Worm (Caenorhabditis elegans) whole organism, mixed stage, embryonic: ENCODE measurements around the gene K08D9.10.

Source experiments
- M03D4.4 ChIP-seq: sonication (generic microtip); optimal IDR thresholded peaks from 2 replicates; lab custom pipeline; 2017; ENCODE audit warnings: mild to moderate bottlenecking, missing genetic modification characterization, missing compliant biosample characterization
- bed-3 ChIP-seq: fragments of 200-800 bp; sonication (Bioruptor generic); optimal IDR thresholded peaks from 3 replicates; lab custom pipeline; 2018; ENCODE audit warnings: mild to moderate bottlenecking, missing genetic modification characterization, moderate library complexity, missing compliant biosample characterization
- blmp-1 ChIP-seq: fragments of 150-350 bp; optimal IDR thresholded peaks from 2 replicates; lab custom pipeline; 2014; ENCODE audit warnings: missing biosample characterization, missing genetic modification characterization
- ceh-39 ChIP-seq: fragments of 150-350 bp; optimal IDR thresholded peaks from 2 replicates; lab custom pipeline; 2014; ENCODE audit warnings: missing biosample characterization, missing genetic modification characterization
- ceh-43 ChIP-seq: fragments of 200-800 bp; sonication (Bioruptor generic); optimal IDR thresholded peaks from 2 replicates; lab custom pipeline; 2018; ENCODE audit warnings: mild to moderate bottlenecking, missing genetic modification characterization, moderate library complexity, missing compliant biosample characterization
- ceh-83 ChIP-seq: fragments of 200-800 bp; sonication (Bioruptor generic); optimal IDR thresholded peaks from 2 replicates; lab custom pipeline; 2018; ENCODE audit warnings: mild to moderate bottlenecking, missing genetic modification characterization, missing compliant biosample characterization
- ces-1 ChIP-seq: fragments of 150-350 bp; optimal IDR thresholded peaks from 2 replicates; lab custom pipeline; 2014; ENCODE audit warnings: missing biosample characterization, missing genetic modification reagents, missing genetic modification characterization
- cnd-1 ChIP-seq: fragments of 200-800 bp; sonication (Bioruptor generic); optimal IDR thresholded peaks from 2 replicates; lab custom pipeline; 2018; ENCODE audit warnings: mild to moderate bottlenecking, missing genetic modification characterization, missing compliant biosample characterization
- drap-1 ChIP-seq: fragments of 200-800 bp; sonication (Bioruptor generic); optimal IDR thresholded peaks from 3 replicates; lab custom pipeline; 2018; ENCODE audit warnings: mild to moderate bottlenecking, missing genetic modification characterization, missing compliant biosample characterization
- elt-1 ChIP-seq: sonication (generic microtip); optimal IDR thresholded peaks from 2 replicates; lab custom pipeline; 2017; ENCODE audit warnings: missing genetic modification characterization, mild to moderate bottlenecking, missing compliant biosample characterization, antibody characterized with exemption, moderate library complexity, borderline replicate concordance; ENCODE audit not compliant: insufficient read depth
- flh-1 ChIP-seq: fragments of 200-800 bp; sonication (Bioruptor generic); optimal IDR thresholded peaks from 2 replicates; lab custom pipeline; 2018; ENCODE audit warnings: mild to moderate bottlenecking, missing genetic modification characterization, moderate library complexity, missing compliant biosample characterization
- ham-2 ChIP-seq: fragments of 200-800 bp; sonication (Bioruptor generic); optimal IDR thresholded peaks from 2 replicates; lab custom pipeline; 2018; ENCODE audit warnings: mild to moderate bottlenecking, missing genetic modification characterization, missing compliant biosample characterization
- hlh-1 ChIP-seq: fragments of 150-350 bp; optimal IDR thresholded peaks from 2 replicates; lab custom pipeline; 2014; ENCODE audit warnings: missing biosample characterization, missing genetic modification reagents, missing genetic modification characterization
- lin-13 ChIP-seq: fragments of 150-350 bp; optimal IDR thresholded peaks from 2 replicates; lab custom pipeline; 2014; ENCODE audit warnings: missing biosample characterization, missing genetic modification characterization
- lsy-2 ChIP-seq: fragments of 150-350 bp; optimal IDR thresholded peaks from 2 replicates; lab custom pipeline; 2014; ENCODE audit warnings: missing biosample characterization, missing genetic modification characterization
- mab-5 ChIP-seq: fragments of 150-350 bp; optimal IDR thresholded peaks from 2 replicates; lab custom pipeline; 2014; ENCODE audit warnings: missing biosample characterization, missing genetic modification characterization
- mep-1 ChIP-seq: fragments of 150-350 bp; optimal IDR thresholded peaks from 2 replicates; lab custom pipeline; 2017; ENCODE audit warnings: missing biosample characterization, missing genetic modification reagents, missing genetic modification characterization, inconsistent platforms
- mls-2 ChIP-seq: sonication (generic microtip); optimal IDR thresholded peaks from 2 replicates; lab custom pipeline; 2016; ENCODE audit warnings: mild to moderate bottlenecking, missing genetic modification characterization, moderate library complexity, missing compliant biosample characterization
- nhr-2 ChIP-seq: fragments of 150-350 bp; optimal IDR thresholded peaks from 2 replicates; lab custom pipeline; 2014; ENCODE audit warnings: missing biosample characterization, missing genetic modification characterization
- nhr-237 ChIP-seq: fragments of 150-350 bp; optimal IDR thresholded peaks from 2 replicates; lab custom pipeline; 2014; ENCODE audit warnings: missing biosample characterization, missing genetic modification characterization
- nhr-28 ChIP-seq: fragments of 150-350 bp; optimal IDR thresholded peaks from 2 replicates; lab custom pipeline; 2014; ENCODE audit warnings: missing biosample characterization, missing genetic modification characterization
- pha-4 ChIP-seq: fragments of 150-350 bp; optimal IDR thresholded peaks from 2 replicates; lab custom pipeline; 2018; ENCODE audit warnings: missing biosample characterization, missing genetic modification reagents, missing genetic modification characterization
- sem-2 ChIP-seq: fragments of 200-800 bp; sonication (Bioruptor generic); optimal IDR thresholded peaks from 2 replicates; lab custom pipeline; 2018; ENCODE audit warnings: mild to moderate bottlenecking, missing genetic modification characterization, missing compliant biosample characterization
- snpc-4 ChIP-seq: fragments of 150-350 bp; optimal IDR thresholded peaks from 2 replicates; lab custom pipeline; 2014; ENCODE audit warnings: missing biosample characterization, missing genetic modification characterization
- tbx-8 ChIP-seq: fragments of 200-800 bp; sonication (Bioruptor generic); optimal IDR thresholded peaks from 2 replicates; lab custom pipeline; 2018; ENCODE audit warnings: mild to moderate bottlenecking, missing genetic modification characterization, moderate library complexity, missing compliant biosample characterization
- unc-120 ChIP-seq: sonication (generic microtip); optimal IDR thresholded peaks from 2 replicates; lab custom pipeline; 2017; ENCODE audit warnings: missing genetic modification characterization, missing compliant biosample characterization; ENCODE audit not compliant: poor library complexity, severe bottlenecking
- unc-39 ChIP-seq: fragments of 150-350 bp; optimal IDR thresholded peaks from 2 replicates; lab custom pipeline; 2014; ENCODE audit warnings: missing biosample characterization, missing genetic modification characterization
- unc-62 ChIP-seq: fragments of 150-350 bp; optimal IDR thresholded peaks from 2 replicates; lab custom pipeline; 2014; ENCODE audit warnings: missing biosample characterization, missing genetic modification reagents, missing genetic modification characterization
- zip-8 ChIP-seq: fragments of 150-350 bp; optimal IDR thresholded peaks from 2 replicates; lab custom pipeline; 2014; ENCODE audit warnings: missing biosample characterization, missing genetic modification characterization
- ztf-11 ChIP-seq: fragments of 150-350 bp; optimal IDR thresholded peaks from 2 replicates; lab custom pipeline; 2014; ENCODE audit warnings: missing biosample characterization, missing genetic modification characterization

K08D9.10 gene

ce11 chrV:3195814-3196213, 34.9 kb upstream of the K08D9.10 start:
- TF ChIP-seq zip-8 (tag; lab: Kevin White, UChicago) = no peak
- no peak for TF ChIP-seq unc-39 (tag; lab: Kevin White, UChicago)
- no peak for TF ChIP-seq unc-62
- TF ChIP-seq flh-1 (GFP tag; lab: Kevin White, UChicago) = no peak
- TF ChIP-seq nhr-2 = no peak
- TF ChIP-seq bed-3 (GFP tag; lab: Kevin White, UChicago) = no peak
- TF ChIP-seq drap-1 (GFP tag; lab: Kevin White, UChicago) = no peak
- no peak for TF ChIP-seq cnd-1 (tag; lab: Kevin White, UChicago)
- no peak for TF ChIP-seq ceh-43
- TF ChIP-seq snpc-4 (tag; lab: Kevin White, UChicago) = no peak
- no peak for TF ChIP-seq hlh-1 (tag; lab: Kevin White, UChicago)
- no peak for TF ChIP-seq ceh-83 (GFP tag; lab: Kevin White, UChicago)
- TF ChIP-seq ces-1 (GFP tag; lab: Kevin White, UChicago) = no peak
- TF ChIP-seq, all 35 proteins: peak for 0

- TF ChIP-seq ceh-39 = no peak
- TF ChIP-seq ceh-83 (GFP tag; lab: Kevin White, UChicago) = no peak
- no peak for TF ChIP-seq elt-1 (tag; lab: Kevin White, UChicago)
- no peak for TF ChIP-seq sem-2 (GFP tag; lab: Kevin White, UChicago)
- no peak for TF ChIP-seq mls-2
- TF ChIP-seq tbx-8 (GFP tag; lab: Kevin White, UChicago) = no peak
- TF ChIP-seq unc-39 (tag; lab: Kevin White, UChicago) = no peak
- no peak for TF ChIP-seq ztf-11
- no peak for TF ChIP-seq unc-62
- no peak for TF ChIP-seq mab-5 (tag; lab: Kevin White, UChicago)
- no peak for TF ChIP-seq flh-1 (GFP tag; lab: Kevin White, UChicago)
- no peak for TF ChIP-seq M03D4.4 (tag; lab: Kevin White, UChicago)
- TF ChIP-seq zip-8 (tag; lab: Kevin White, UChicago) = no peak
- TF ChIP-seq nhr-28 (tag; lab: Kevin White, UChicago) = no peak
- no peak for TF ChIP-seq lin-13 (tag; lab: Kevin White, UChicago)
- TF ChIP-seq mep-1 (tag; lab: Kevin White, UChicago) = no peak
- TF ChIP-seq ham-2 (GFP tag; lab: Kevin White, UChicago) = no peak
Observed at ce11 chrV:3196832-3197329, 33.8 kb upstream of the K08D9.10 start, which contains the start of the genes Y73C8B.1 and Y73C8B.5. Gene Y73C8B.1, minus strand, starts transcription at chrV:3196882. Gene Y73C8B.5, plus strand, starts transcription at chrV:3197268.

- no peak for TF ChIP-seq mab-5 (tag; lab: Kevin White, UChicago)
- TF ChIP-seq unc-120 (tag; lab: Kevin White, UChicago) = no peak
- no peak for TF ChIP-seq lin-13 (tag; lab: Kevin White, UChicago)
- no peak for TF ChIP-seq ceh-39
- TF ChIP-seq nhr-237 (tag; lab: Kevin White, UChicago) = no peak
- no peak for TF ChIP-seq cnd-1 (tag; lab: Kevin White, UChicago)
- TF ChIP-seq blmp-1 = no peak
- TF ChIP-seq sem-2 (GFP tag; lab: Kevin White, UChicago) = no peak
- TF ChIP-seq ztf-11 = no peak
- TF ChIP-seq lsy-2 = no peak
- no peak for TF ChIP-seq ceh-83 (GFP tag; lab: Kevin White, UChicago)
- TF ChIP-seq hlh-1 (tag; lab: Kevin White, UChicago) = no peak
- no peak for TF ChIP-seq pha-4
Observed at ce11 chrV:3200323-3200722, 30.4 kb upstream of the K08D9.10 start, which contains the start of gene K08D9.4. Gene K08D9.4, minus strand, starts transcription at chrV:3200423.

ce11 chrV:3204433-3204832, 26.3 kb upstream of the K08D9.10 start:
- no peak for TF ChIP-seq elt-1 (tag; lab: Kevin White, UChicago)
- TF ChIP-seq unc-62 = no peak
- no peak for TF ChIP-seq ceh-43
- TF ChIP-seq zip-8 (tag; lab: Kevin White, UChicago) = no peak
- no peak for TF ChIP-seq unc-120 (tag; lab: Kevin White, UChicago)
- no peak for TF ChIP-seq nhr-237 (tag; lab: Kevin White, UChicago)
- TF ChIP-seq hlh-1 (tag; lab: Kevin White, UChicago) = no peak
- TF ChIP-seq sem-2 (GFP tag; lab: Kevin White, UChicago) = no peak
- TF ChIP-seq, all 35 proteins: peak for 0

- TF ChIP-seq ceh-39 (no peak), tbx-8 (GFP tag; lab: Kevin White, UChicago) (no peak), hlh-1 (tag; lab: Kevin White, UChicago) (peak; percentile 51), lsy-2 (no peak)
Observed at ce11 chrV:3208940-3209339, 21.8 kb upstream of the K08D9.10 start.
